Fruit fly (Drosophila melanogaster) whole organism, adult: Measurements from ENCODE around the gene CG15185.

Experiments
- CG12768 ChIP-seq: fragments of 200-800 bp; sonication (Bioruptor generic); optimal IDR thresholded peaks from 2 replicates; lab custom pipeline; 2017; ENCODE audit warnings: missing biosample characterization, missing genetic modification characterization, mild to moderate bottlenecking, moderate library complexity, missing genetic modification reagents
- CG1620 ChIP-seq: fragments of 200-800 bp; sonication (Bioruptor generic); optimal IDR thresholded peaks from 2 replicates; lab custom pipeline; 2016; ENCODE audit warnings: missing biosample characterization, missing genetic modification characterization
- CG5204 ChIP-seq: fragments of 200-800 bp; sonication (Bioruptor generic); optimal IDR thresholded peaks from 2 replicates; lab custom pipeline; 2016; ENCODE audit warnings: missing biosample characterization, missing genetic modification characterization
- CG7045 ChIP-seq: fragments of 200-800 bp; sonication (Bioruptor generic); optimal IDR thresholded peaks from 2 replicates; lab custom pipeline; 2017; ENCODE audit warnings: missing biosample characterization, mild to moderate bottlenecking, missing genetic modification characterization
- CG7101 ChIP-seq: fragments of 200-800 bp; sonication (Bioruptor generic); optimal IDR thresholded peaks from 2 replicates; lab custom pipeline; 2018; ENCODE audit warnings: missing biosample characterization, mild to moderate bottlenecking, missing genetic modification characterization, moderate library complexity
- Crg-1 ChIP-seq: fragments of 200-800 bp; sonication (Bioruptor generic); optimal IDR thresholded peaks from 2 replicates; lab custom pipeline; 2016; ENCODE audit warnings: missing biosample characterization, missing genetic modification characterization
- Hr96 ChIP-seq: fragments of 200-800 bp; sonication (Bioruptor generic); optimal IDR thresholded peaks from 2 replicates; lab custom pipeline; 2016; ENCODE audit warnings: missing biosample characterization, missing genetic modification characterization
- bab1 ChIP-seq: fragments of 200-800 bp; sonication (Bioruptor generic); optimal IDR thresholded peaks from 3 replicates; lab custom pipeline; 2019; ENCODE audit warnings: missing biosample characterization, mild to moderate bottlenecking, missing genetic modification characterization, moderate library complexity
- cic ChIP-seq: fragments of 200-800 bp; sonication (Bioruptor generic); optimal IDR thresholded peaks from 2 replicates; lab custom pipeline; 2017; ENCODE audit warnings: missing biosample characterization, mild to moderate bottlenecking, missing genetic modification characterization, moderate library complexity
- kay ChIP-seq: fragments of 200-800 bp; sonication (Bioruptor generic); peaks from one replicate; lab custom pipeline; 2016; ENCODE audit warnings: missing biosample characterization, missing genetic modification characterization, borderline replicate concordance
- ovo ChIP-seq: fragments of 200-800 bp; sonication (Bioruptor generic); optimal IDR thresholded peaks from 2 replicates; lab custom pipeline; 2016; ENCODE audit warnings: missing biosample characterization, missing genetic modification characterization
- toe ChIP-seq: fragments of 200-800 bp; sonication (Bioruptor generic); optimal IDR thresholded peaks from 2 replicates; lab custom pipeline; 2016; ENCODE audit warnings: missing biosample characterization, missing genetic modification characterization

DNA sequence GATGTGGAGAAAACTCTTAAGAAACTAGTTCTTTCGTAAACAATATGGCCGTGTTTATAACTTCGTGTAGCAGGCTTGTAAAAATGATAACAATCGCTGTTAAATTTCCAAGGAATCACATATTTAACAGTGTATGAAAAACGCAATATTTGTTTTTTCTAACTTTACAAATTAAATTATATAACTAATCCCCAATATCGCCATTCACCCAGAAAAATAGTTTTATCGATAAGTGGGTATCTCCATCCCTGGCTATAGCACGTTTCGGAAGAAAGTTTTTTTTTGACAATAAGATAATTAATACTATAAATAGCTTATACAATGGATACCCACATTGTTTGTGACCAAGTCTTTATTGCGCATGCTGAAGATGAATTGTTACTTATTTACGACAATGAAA, at the start of gene CG15185:
- TF ChIP-seq CG7045 (GFP tag; lab: Kevin White, UChicago): no peak
- TF ChIP-seq ovo (GFP tag; lab: Kevin White, UChicago): no peak
- TF ChIP-seq kay (GFP tag; lab: Kevin White, UChicago): no peak
- TF ChIP-seq bab1 (GFP tag; lab: Kevin White, UChicago): no peak
- TF ChIP-seq cic (GFP tag; lab: Kevin White, UChicago): no peak
- no peak for TF ChIP-seq CG1620 (GFP tag; lab: Kevin White, UChicago)
- no peak for TF ChIP-seq Crg-1 (GFP tag; lab: Kevin White, UChicago)
- TF ChIP-seq Hr96 (GFP tag; lab: Kevin White, UChicago): no peak
- no peak for TF ChIP-seq toe (GFP tag; lab: Kevin White, UChicago)
- no peak for TF ChIP-seq CG5204 (GFP tag; lab: Kevin White, UChicago)
- no peak for TF ChIP-seq CG12768
- TF ChIP-seq CG7101 (tag; lab: Kevin White, UChicago): no peak
